Fruit fly (Drosophila melanogaster) whole organism, embryonic: ENCODE measurements around the gene Rlb1.

ENCODE experiments used
- Aef1 ChIP-seq: fragments of 200-800 bp; sonication (Bioruptor generic); IDR thresholded peaks from 3 replicates; pipeline ENCODE4 v1.3.6; 2022; ENCODE audit warnings: missing biosample characterization, missing genetic modification characterization
- CG10543 ChIP-seq: fragments of 200-800 bp; sonication (Bioruptor generic); optimal IDR thresholded peaks from 3 replicates; lab custom pipeline; 2017; ENCODE audit warnings: missing biosample characterization, mild to moderate bottlenecking, missing genetic modification characterization, moderate library complexity
- CG12769 ChIP-seq: fragments of 200-800 bp; sonication (Bioruptor generic); optimal IDR thresholded peaks from 2 replicates; lab custom pipeline; 2019; ENCODE audit warnings: missing biosample characterization, mild to moderate bottlenecking, missing genetic modification characterization, moderate library complexity
- CG13424 ChIP-seq: fragments of 200-800 bp; sonication (Bioruptor generic); optimal IDR thresholded peaks from 2 replicates; lab custom pipeline; 2019; ENCODE audit warnings: missing biosample characterization, mild to moderate bottlenecking, missing genetic modification characterization, moderate library complexity
- CG14860 ChIP-seq: fragments of 200-800 bp; sonication (Bioruptor generic); IDR thresholded peaks from 3 replicates; pipeline ENCODE4 v1.3.6; 2022; ENCODE audit warnings: missing biosample characterization, missing genetic modification characterization; ENCODE audit not compliant: partially characterized antibody
- CG16779 ChIP-seq: fragments of 200-800 bp; sonication (Bioruptor generic); IDR thresholded peaks from 2 replicates; pipeline ENCODE4 v1.3.6; 2022; ENCODE audit warnings: missing biosample characterization, missing genetic modification characterization
- CG3065 ChIP-seq: fragments of 200-800 bp; sonication (Bioruptor generic); optimal IDR thresholded peaks from 2 replicates; lab custom pipeline; 2016; ENCODE audit warnings: missing biosample characterization, missing genetic modification characterization
- CG31224 ChIP-seq: fragments of 200-800 bp; sonication (Bioruptor generic); IDR thresholded peaks from 2 replicates; pipeline ENCODE4 v1.3.6; 2022; ENCODE audit warnings: missing biosample characterization, missing genetic modification characterization
- CG32532 ChIP-seq: fragments of 200-800 bp; sonication (Bioruptor generic); IDR thresholded peaks from 2 replicates; pipeline ENCODE4 v1.3.6; 2022; ENCODE audit warnings: missing biosample characterization, missing genetic modification characterization
- CG32767 ChIP-seq: fragments of 200-800 bp; sonication (Bioruptor generic); IDR thresholded peaks from 2 replicates; pipeline ENCODE4 v1.3.6; 2022; ENCODE audit warnings: missing biosample characterization, missing genetic modification characterization
- CG3407 ChIP-seq: fragments of 200-800 bp; sonication (Bioruptor generic); optimal IDR thresholded peaks from 2 replicates; lab custom pipeline; 2018; ENCODE audit warnings: missing biosample characterization, mild to moderate bottlenecking, missing genetic modification characterization
- CG9215 ChIP-seq: fragments of 200-800 bp; sonication (Bioruptor generic); IDR thresholded peaks from 2 replicates; pipeline ENCODE4 v1.3.6; 2022; ENCODE audit warnings: missing biosample characterization, missing genetic modification characterization
- CG9932 ChIP-seq: fragments of 200-800 bp; sonication (Bioruptor generic); IDR thresholded peaks from 2 replicates; pipeline ENCODE4 v1.3.6; 2022; ENCODE audit warnings: missing biosample characterization, missing genetic modification characterization
- GATAe ChIP-seq: fragments of 200-800 bp; sonication (Bioruptor generic); conservative IDR thresholded peaks from 2 replicates; pipeline ENCODE4 v1.3.6; 2022; ENCODE audit warnings: missing biosample characterization, missing genetic modification characterization
- HLHmδ ChIP-seq: fragments of 200-800 bp; sonication (Bioruptor generic); optimal IDR thresholded peaks from 2 replicates; lab custom pipeline; 2018; ENCODE audit warnings: missing biosample characterization, mild to moderate bottlenecking, missing genetic modification characterization, moderate library complexity
- Hey ChIP-seq: fragments of 200-800 bp; sonication (Bioruptor generic); optimal IDR thresholded peaks from 3 replicates; lab custom pipeline; 2018; ENCODE audit warnings: missing biosample characterization, mild to moderate bottlenecking, missing genetic modification characterization
- Med ChIP-seq: fragments of 200-800 bp; sonication (Bioruptor generic); peaks from one replicate; lab custom pipeline; 2016; ENCODE audit warnings: missing biosample characterization, missing genetic modification characterization, mild to moderate bottlenecking, inconsistent platforms, moderate library complexity
- Scr ChIP-seq: fragments of 200-800 bp; sonication (Bioruptor generic); IDR thresholded peaks from 2 replicates; pipeline ENCODE4 v1.3.6; 2022; ENCODE audit warnings: missing biosample characterization, missing genetic modification characterization; ENCODE audit not compliant: partially characterized antibody
- Sin3A ChIP-seq: fragments of >200 bp; optimal IDR thresholded peaks from 2 replicates; lab custom pipeline; 2018
- Stat92E ChIP-seq, 3 experiments: fragments of >200 bp in 2 of 3; fragments of 200-800 bp in 1 of 3; sonication (Bioruptor generic) in 1 of 3; optimal IDR thresholded peaks; 2 replicates each; lab custom pipeline; 2017 to 2019; ENCODE audit warnings: missing biosample characterization in 3 of 3, missing genetic modification characterization in 3 of 3, mild to moderate bottlenecking in 1 of 3, moderate library complexity in 1 of 3
- Trl ChIP-seq, 3 experiments: fragments of >200 bp in 2 of 3; fragments of 200-800 bp in 1 of 3; sonication (Bioruptor generic) in 1 of 3; optimal IDR thresholded peaks; 2 replicates in 1 of 3; 3 replicates in 2 of 3; lab custom pipeline; 2016 to 2017; ENCODE audit warnings: missing biosample characterization in 1 of 3, missing genetic modification characterization in 1 of 3
- chm ChIP-seq: fragments of 200-800 bp; sonication (Bioruptor generic); IDR thresholded peaks from 2 replicates; pipeline ENCODE4 v1.3.6; 2022; ENCODE audit warnings: missing biosample characterization, missing genetic modification characterization
- ci ChIP-seq: fragments of 200-800 bp; sonication (Bioruptor generic); IDR thresholded peaks from 3 replicates; pipeline ENCODE4 v1.3.6; 2022; ENCODE audit warnings: missing biosample characterization, missing genetic modification characterization
- crol ChIP-seq: fragments of 200-800 bp; sonication (Bioruptor generic); IDR thresholded peaks from 2 replicates; pipeline ENCODE4 v1.3.6; 2022; ENCODE audit warnings: missing biosample characterization, missing genetic modification characterization
- crp ChIP-seq, 2 experiments: fragments of 200-800 bp; sonication (Bioruptor generic); optimal IDR thresholded peaks; 2 replicates in 1 of 2; 3 replicates in 1 of 2; lab custom pipeline; 2017; ENCODE audit warnings: missing biosample characterization in 2 of 2, missing genetic modification characterization in 2 of 2, mild to moderate bottlenecking in 1 of 2, moderate library complexity in 1 of 2
- dmrt11E ChIP-seq: fragments of 200-800 bp; sonication (Bioruptor generic); optimal IDR thresholded peaks from 3 replicates; lab custom pipeline; 2018; ENCODE audit warnings: missing biosample characterization, mild to moderate bottlenecking, missing genetic modification characterization, moderate library complexity
- ewg ChIP-seq: fragments of 200-800 bp; sonication (Bioruptor generic); optimal IDR thresholded peaks from 3 replicates; lab custom pipeline; 2017; ENCODE audit warnings: mild to moderate bottlenecking, missing biosample characterization, missing genetic modification reagents, missing genetic modification characterization
- exex ChIP-seq: fragments of 200-800 bp; sonication (Bioruptor generic); optimal IDR thresholded peaks from 4 replicates; lab custom pipeline; 2018; ENCODE audit warnings: missing biosample characterization, mild to moderate bottlenecking, missing genetic modification characterization, moderate library complexity
- kay ChIP-seq: fragments of 200-800 bp; sonication (Bioruptor generic); optimal IDR thresholded peaks from 2 replicates; lab custom pipeline; 2016; ENCODE audit warnings: missing biosample characterization, missing genetic modification characterization
- kni ChIP-seq: fragments of 200-800 bp; sonication (Bioruptor generic); optimal IDR thresholded peaks from 3 replicates; lab custom pipeline; 2017; ENCODE audit warnings: mild to moderate bottlenecking, missing biosample characterization, missing genetic modification reagents, missing genetic modification characterization
- lmd ChIP-seq: fragments of 200-800 bp; sonication (Bioruptor generic); IDR thresholded peaks from 2 replicates; pipeline ENCODE4 v1.3.6; 2022; ENCODE audit warnings: missing biosample characterization, missing genetic modification characterization
- mirr ChIP-seq: fragments of 200-800 bp; sonication (Bioruptor generic); optimal IDR thresholded peaks from 3 replicates; lab custom pipeline; 2018; ENCODE audit warnings: missing biosample characterization, mild to moderate bottlenecking, missing genetic modification characterization
- odd ChIP-seq: fragments of 200-800 bp; sonication (Bioruptor generic); optimal IDR thresholded peaks from 2 replicates; lab custom pipeline; 2017; ENCODE audit warnings: missing biosample characterization, mild to moderate bottlenecking, missing genetic modification characterization
- run ChIP-seq: fragments of 200-800 bp; sonication (Bioruptor generic); optimal IDR thresholded peaks from 3 replicates; lab custom pipeline; 2018; ENCODE audit warnings: missing biosample characterization, mild to moderate bottlenecking, missing genetic modification characterization
- sd ChIP-seq: fragments of 200-800 bp; sonication (Bioruptor generic); optimal IDR thresholded peaks from 3 replicates; lab custom pipeline; 2018; ENCODE audit warnings: missing biosample characterization, mild to moderate bottlenecking, missing genetic modification characterization, moderate library complexity
- sr ChIP-seq: fragments of 200-800 bp; sonication (Bioruptor generic); IDR thresholded peaks from 3 replicates; pipeline ENCODE4 v1.3.6; 2022; ENCODE audit warnings: missing biosample characterization, missing genetic modification characterization
- vvl ChIP-seq: fragments of 200-800 bp; sonication (Bioruptor generic); IDR thresholded peaks from 2 replicates; pipeline ENCODE4 v1.3.6; 2022; ENCODE audit warnings: missing biosample characterization, missing genetic modification characterization
- z ChIP-seq: fragments of 200-800 bp; sonication (Bioruptor generic); IDR thresholded peaks from 3 replicates; pipeline ENCODE4 v1.3.6; 2022; ENCODE audit warnings: missing biosample characterization, missing genetic modification characterization

Gene Rlb1

dm6 chr3R:9501489-9502415 is 11.4 kb upstream of the Rlb1 start:
- peak; percentile 88 for TF ChIP-seq sd (tag; lab: Kevin White, UChicago)
- peak in 1 of 3 experiments; percentile 23 for TF ChIP-seq Stat92E (GFP tag; optimal IDR thresholded peaks at IDR 0.05; lab: Kevin White, UChicago)
- TF ChIP-seq dmrt11E (tag; lab: Kevin White, UChicago) = no peak
- TF ChIP-seq CG3407 (GFP tag; lab: Kevin White, UChicago) = no peak
- 0 out of 2 replicates have a peak, but pooled peaks have one; percentile 7 for TF ChIP-seq CG9932
- no peak for TF ChIP-seq CG13424
- TF ChIP-seq CG16779 (GFP tag; lab: Robert Waterston, UW) = no peak
- TF ChIP-seq ci = 0 out of 3 replicates have a peak, but pooled peaks have one; percentile 22
- TF ChIP-seq CG3065 (GFP tag; lab: Kevin White, UChicago) = no peak
- peak; percentile 26; the same call in 1 of the 2 replicates for TF ChIP-seq CG31224
- no peak for TF ChIP-seq CG14860 (GFP tag; lab: Robert Waterston, UW)
- TF ChIP-seq kni = peak; percentile 46
- TF ChIP-seq CG10543 (GFP tag; lab: Kevin White, UChicago) = peak; percentile 88
- TF ChIP-seq CG12769 (tag; lab: Kevin White, UChicago) = peak; percentile 75
- TF ChIP-seq kay (GFP tag; lab: Kevin White, UChicago) = peak; percentile 2
- peak; percentile 96 for TF ChIP-seq crol (GFP tag; lab: Robert Waterston, UW)
- peak; percentile 0 for TF ChIP-seq HLHmδ (GFP tag; lab: Kevin White, UChicago)
- no peak for TF ChIP-seq Aef1
- no peak for TF ChIP-seq ewg (GFP tag; lab: Kevin White, UChicago)
- TF ChIP-seq z (GFP tag; lab: Robert Waterston, UW) = peak; percentile 81
- no peak for TF ChIP-seq run
- peak; percentile 7 for TF ChIP-seq odd (GFP tag; lab: Kevin White, UChicago)
- TF ChIP-seq lmd (GFP tag; lab: Robert Waterston, UW) = no peak
- peak; percentile 66; the same call in 1 of the 2 replicates for TF ChIP-seq GATAe (GFP tag; lab: Robert Waterston, UW)
- no peak for TF ChIP-seq CG9215
- peak; percentile 91 for TF ChIP-seq Hey (tag; lab: Kevin White, UChicago)
- no peak for TF ChIP-seq Sin3A (lab: Kevin White, UChicago)
- peak in 1 of 2 experiments; percentile 45 for TF ChIP-seq Trl (optimal IDR thresholded peaks at IDR 0.05; lab: Kevin White, UChicago)
- TF ChIP-seq Trl (GFP tag; optimal IDR thresholded peaks at IDR 0.05; lab: Kevin White, UChicago) = no peak
- peak; percentile 14; the same call in 1 of the 2 replicates for TF ChIP-seq CG32532 (GFP tag; lab: Robert Waterston, UW)
- TF ChIP-seq CG32767 (GFP tag; lab: Robert Waterston, UW) = no peak
- TF ChIP-seq Med (GFP tag; lab: Kevin White, UChicago) = peak; percentile 54
- TF ChIP-seq Scr (GFP tag; lab: Robert Waterston, UW) = no peak
- 0 out of 2 replicates have a peak, but pooled peaks have one; percentile 11 for TF ChIP-seq chm (GFP tag; lab: Robert Waterston, UW)
- peak; percentile 63 for TF ChIP-seq exex (tag; lab: Kevin White, UChicago)
- TF ChIP-seq sr (GFP tag; lab: Robert Waterston, UW) = no peak
- TF ChIP-seq vvl (GFP tag; lab: Robert Waterston, UW) = peak; percentile 18; the same call in 1 of the 2 replicates
- TF ChIP-seq crp (GFP tag; optimal IDR thresholded peaks at IDR 0.05; lab: Kevin White, UChicago) = no peak
- TF ChIP-seq mirr (GFP tag; lab: Kevin White, UChicago) = peak; percentile 24
